Worm (Caenorhabditis elegans) whole organism, midembryonic: Measurements from ENCODE around the gene ceh-54.

ENCODE experiments used
- flt-1 ChIP-seq: fragments of 200-800 bp; sonication (Bioruptor generic); IDR thresholded peaks from 2 replicates; pipeline ENCODE4 v1.3.6; 2022; ENCODE audit warnings: missing genetic modification characterization, missing compliant biosample characterization
- klf-2 ChIP-seq: fragments of 200-800 bp; sonication (Bioruptor generic); conservative IDR thresholded peaks from 2 replicates; pipeline ENCODE4 v1.3.6; 2022; ENCODE audit warnings: missing genetic modification reagents, missing genetic modification characterization, missing compliant biosample characterization
- ref-1 ChIP-seq: fragments of 200-800 bp; sonication (Bioruptor generic); conservative IDR thresholded peaks from 2 replicates; pipeline ENCODE4 v1.3.6; 2022; ENCODE audit warnings: missing genetic modification reagents, missing genetic modification characterization, missing compliant biosample characterization

- TF ChIP-seq ref-1 (GFP tag; lab: Robert Waterston, UW) (no peak), flt-1 (GFP tag; lab: Robert Waterston, UW) (no peak), klf-2 (GFP tag; lab: Robert Waterston, UW) (no peak)
Observed at ce11 chrX:6175829-6176228, 18.2 kb downstream of the ceh-54 start, which contains the start of gene T25B2.3.
